Worm (Caenorhabditis elegans) whole organism, late embryonic: Measurements from ENCODE around the gene srv-1.
A peak's percentile ranks its signal among the peaks of the same experiment; 100 is the strongest.

Experiments
- C08G9.2 ChIP-seq: sonication (generic microtip); optimal IDR thresholded peaks from 2 replicates; lab custom pipeline; 2016; ENCODE audit warnings: mild to moderate bottlenecking, missing genetic modification characterization, moderate library complexity, missing compliant biosample characterization
- C38D4.7 ChIP-seq: fragments of 200-800 bp; sonication (Bioruptor generic); optimal IDR thresholded peaks from 2 replicates; lab custom pipeline; 2018; ENCODE audit warnings: mild to moderate bottlenecking, missing genetic modification characterization, moderate library complexity, missing compliant biosample characterization
- F13H6.1 ChIP-seq: sonication (generic microtip); optimal IDR thresholded peaks from 2 replicates; lab custom pipeline; 2016; ENCODE audit warnings: missing genetic modification characterization, missing compliant biosample characterization
- K02D7.2 ChIP-seq: sonication (generic microtip); optimal IDR thresholded peaks from 2 replicates; lab custom pipeline; 2017; ENCODE audit warnings: mild to moderate bottlenecking, missing genetic modification characterization, missing compliant biosample characterization
- T23F11.4 ChIP-seq: fragments of 200-800 bp; sonication (Bioruptor generic); optimal IDR thresholded peaks from 2 replicates; lab custom pipeline; 2018; ENCODE audit warnings: mild to moderate bottlenecking, missing genetic modification characterization, missing compliant biosample characterization
- ceh-14 ChIP-seq: sonication (generic microtip); optimal IDR thresholded peaks from 2 replicates; lab custom pipeline; 2016; ENCODE audit warnings: missing genotype, missing genetic modification characterization, missing compliant biosample characterization
- ceh-18 ChIP-seq: sonication (generic microtip); optimal IDR thresholded peaks from 2 replicates; lab custom pipeline; 2016; ENCODE audit warnings: missing genetic modification characterization, missing compliant biosample characterization
- ceh-19 ChIP-seq: fragments of 200-800 bp; sonication (Bioruptor generic); optimal IDR thresholded peaks from 2 replicates; lab custom pipeline; 2018; ENCODE audit warnings: mild to moderate bottlenecking, missing genetic modification characterization, missing compliant biosample characterization
- ceh-2 ChIP-seq: sonication (generic microtip); optimal IDR thresholded peaks from 2 replicates; lab custom pipeline; 2016; ENCODE audit warnings: missing genotype, missing genetic modification characterization, missing compliant biosample characterization
- ceh-22 ChIP-seq: sonication (generic microtip); optimal IDR thresholded peaks from 2 replicates; lab custom pipeline; 2017; ENCODE audit warnings: missing biosample characterization, missing genetic modification characterization
- ceh-30 ChIP-seq: fragments of 150-350 bp; optimal IDR thresholded peaks from 2 replicates; lab custom pipeline; 2014; ENCODE audit warnings: missing biosample characterization, missing genetic modification characterization
- ceh-31 ChIP-seq: sonication (generic microtip); optimal IDR thresholded peaks from 2 replicates; lab custom pipeline; 2016; ENCODE audit warnings: missing genetic modification characterization, missing compliant biosample characterization
- ceh-34 ChIP-seq: sonication (generic microtip); optimal IDR thresholded peaks from 2 replicates; lab custom pipeline; 2016; ENCODE audit warnings: mild to moderate bottlenecking, missing genetic modification characterization, missing compliant biosample characterization
- ceh-48 ChIP-seq: sonication (generic microtip); optimal IDR thresholded peaks from 2 replicates; lab custom pipeline; 2016; ENCODE audit warnings: missing genetic modification characterization, inconsistent platforms, missing compliant biosample characterization
- dve-1 ChIP-seq: sonication (generic microtip); optimal IDR thresholded peaks from 2 replicates; lab custom pipeline; 2017; ENCODE audit warnings: antibody characterized with exemption, mild to moderate bottlenecking, missing genetic modification characterization, missing compliant biosample characterization
- elt-2 ChIP-seq: sonication (generic microtip); optimal IDR thresholded peaks from 2 replicates; lab custom pipeline; 2016; ENCODE audit warnings: missing genetic modification reagents, missing genetic modification characterization, missing compliant biosample characterization
- ets-4 ChIP-seq: sonication (generic microtip); optimal IDR thresholded peaks from 2 replicates; lab custom pipeline; 2016; ENCODE audit warnings: missing genetic modification characterization, missing compliant biosample characterization
- eyg-1 ChIP-seq: sonication (generic microtip); optimal IDR thresholded peaks from 2 replicates; lab custom pipeline; 2016; ENCODE audit warnings: missing genotype, missing genetic modification characterization, missing compliant biosample characterization
- fkh-10 ChIP-seq: fragments of 150-350 bp; optimal IDR thresholded peaks from 2 replicates; lab custom pipeline; 2014; ENCODE audit warnings: missing biosample characterization, missing genetic modification reagents, missing genetic modification characterization
- gmeb-2 ChIP-seq: sonication (generic microtip); optimal IDR thresholded peaks from 2 replicates; lab custom pipeline; 2016; ENCODE audit warnings: missing genetic modification characterization, inconsistent platforms, missing compliant biosample characterization
- hlh-13 ChIP-seq: fragments of 200-800 bp; sonication (Bioruptor generic); optimal IDR thresholded peaks from 2 replicates; lab custom pipeline; 2018; ENCODE audit warnings: mild to moderate bottlenecking, missing genetic modification characterization, missing compliant biosample characterization
- hlh-30 ChIP-seq: sonication (generic microtip); optimal IDR thresholded peaks from 2 replicates; lab custom pipeline; 2017; ENCODE audit warnings: antibody characterized with exemption, missing genetic modification characterization, missing compliant biosample characterization; ENCODE audit not compliant: insufficient read depth
- hlh-6 ChIP-seq: sonication (generic microtip); optimal IDR thresholded peaks from 2 replicates; lab custom pipeline; 2016; ENCODE audit warnings: missing genotype, missing genetic modification characterization, missing compliant biosample characterization
- mec-3 ChIP-seq: sonication (generic microtip); optimal IDR thresholded peaks from 2 replicates; lab custom pipeline; 2016; ENCODE audit warnings: borderline replicate concordance, missing genetic modification characterization, missing compliant biosample characterization
- nfya-1 ChIP-seq: sonication (generic microtip); optimal IDR thresholded peaks from 2 replicates; lab custom pipeline; 2017; ENCODE audit warnings: missing genetic modification characterization, mild to moderate bottlenecking, missing compliant biosample characterization, antibody characterized with exemption, moderate library complexity
- npax-4 ChIP-seq: sonication (generic microtip); optimal IDR thresholded peaks from 2 replicates; lab custom pipeline; 2016; ENCODE audit warnings: missing genetic modification characterization, missing compliant biosample characterization
- pag-3 ChIP-seq: sonication (generic microtip); optimal IDR thresholded peaks from 2 replicates; lab custom pipeline; 2016; ENCODE audit warnings: missing compliant biosample characterization, missing genetic modification characterization, borderline replicate concordance
- pat-9 ChIP-seq: fragments of 200-800 bp; sonication (Bioruptor generic); optimal IDR thresholded peaks from 2 replicates; lab custom pipeline; 2018; ENCODE audit warnings: mild to moderate bottlenecking, missing genetic modification characterization, moderate library complexity, missing compliant biosample characterization
- pha-4 ChIP-seq: fragments of 150-350 bp; optimal IDR thresholded peaks from 2 replicates; lab custom pipeline; 2018; ENCODE audit warnings: missing biosample characterization, missing genetic modification reagents, missing genetic modification characterization
- pros-1 ChIP-seq: fragments of 150-350 bp; optimal IDR thresholded peaks from 2 replicates; lab custom pipeline; 2014; ENCODE audit warnings: missing biosample characterization, missing genetic modification reagents, missing genetic modification characterization
- ref-2 ChIP-seq: sonication (generic microtip); optimal IDR thresholded peaks from 2 replicates; lab custom pipeline; 2016; ENCODE audit warnings: missing genetic modification characterization, missing compliant biosample characterization
- rnt-1 ChIP-seq: sonication (generic microtip); optimal IDR thresholded peaks from 2 replicates; lab custom pipeline; 2016; ENCODE audit warnings: missing genetic modification characterization, missing compliant biosample characterization
- sox-2 ChIP-seq: fragments of 200-800 bp; sonication (Bioruptor generic); IDR thresholded peaks from 2 replicates; pipeline ENCODE4 v1.3.6; 2022; ENCODE audit warnings: missing genetic modification reagents, missing genetic modification characterization, missing compliant biosample characterization
- sox-4 ChIP-seq: sonication (generic microtip); optimal IDR thresholded peaks from 2 replicates; lab custom pipeline; 2017; ENCODE audit warnings: mild to moderate bottlenecking, missing genetic modification characterization, inconsistent platforms, missing compliant biosample characterization
- syd-9 ChIP-seq: sonication (generic microtip); optimal IDR thresholded peaks from 2 replicates; lab custom pipeline; 2016; ENCODE audit warnings: mild to moderate bottlenecking, missing genetic modification characterization, moderate library complexity, missing compliant biosample characterization
- tbx-2 ChIP-seq: sonication (generic microtip); optimal IDR thresholded peaks from 2 replicates; lab custom pipeline; 2016; ENCODE audit warnings: missing genetic modification characterization, missing compliant biosample characterization
- tbx-7 ChIP-seq: sonication (generic microtip); optimal IDR thresholded peaks from 2 replicates; lab custom pipeline; 2016; ENCODE audit warnings: missing genotype, missing genetic modification characterization, missing compliant biosample characterization
- ttx-3 ChIP-seq: sonication (generic microtip); optimal IDR thresholded peaks from 2 replicates; lab custom pipeline; 2016; ENCODE audit warnings: missing genetic modification reagents, missing genetic modification characterization, missing compliant biosample characterization
- unc-3 ChIP-seq, 2 experiments: fragments of 200-800 bp in 1 of 2; sonication (Bioruptor generic) in 1 of 2; sonication (generic microtip) in 1 of 2; conservative IDR thresholded peaks in 1 of 2; optimal IDR thresholded peaks in 1 of 2; 2 replicates each; pipeline versions ENCODE4 v1.3.6 to Lab custom; 2016 to 2022; ENCODE audit warnings: missing compliant biosample characterization in 2 of 2, missing genetic modification characterization in 2 of 2, missing genetic modification reagents in 1 of 2
- unc-42 ChIP-seq: sonication (generic microtip); optimal IDR thresholded peaks from 2 replicates; lab custom pipeline; 2016; ENCODE audit warnings: missing genotype, missing genetic modification characterization, missing compliant biosample characterization
- unc-55 ChIP-seq: sonication (generic microtip); optimal IDR thresholded peaks from 2 replicates; lab custom pipeline; 2017; ENCODE audit warnings: missing biosample characterization, missing genetic modification reagents, missing genetic modification characterization
- ztf-16 ChIP-seq: sonication (generic microtip); optimal IDR thresholded peaks from 2 replicates; lab custom pipeline; 2017; ENCODE audit warnings: missing genetic modification characterization, missing compliant biosample characterization

Gene srv-1

DNA sequence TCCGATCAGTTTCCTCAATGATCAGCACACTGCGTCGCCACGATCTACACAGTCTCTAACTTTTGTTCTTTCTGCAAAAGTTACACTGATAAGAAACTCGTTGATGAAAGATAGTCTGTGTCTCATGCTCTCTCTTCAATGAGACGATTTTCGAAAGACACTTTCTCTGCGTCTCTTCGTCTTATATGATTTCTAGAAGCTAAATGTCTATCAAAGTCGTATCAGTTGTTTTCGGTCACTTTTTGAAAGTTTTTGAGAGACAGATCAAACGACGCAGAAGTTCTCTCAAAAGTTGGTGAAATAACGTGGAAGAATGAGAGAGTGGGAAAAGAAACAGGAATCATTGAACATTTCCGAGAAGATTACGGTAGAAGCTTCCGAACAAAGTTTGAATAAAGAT, 45.0 kb downstream of the srv-1 start:
- TF ChIP-seq ets-4 (tag; lab: Kevin White, UChicago) (no peak), ceh-18 (tag; lab: Kevin White, UChicago) (peak; percentile 57), elt-2 (tag; lab: Kevin White, UChicago) (peak; percentile 68), ceh-31 (tag; lab: Kevin White, UChicago) (no peak), nfya-1 (tag; lab: Kevin White, UChicago) (peak; percentile 19), unc-55 (peak; percentile 44)

DNA sequence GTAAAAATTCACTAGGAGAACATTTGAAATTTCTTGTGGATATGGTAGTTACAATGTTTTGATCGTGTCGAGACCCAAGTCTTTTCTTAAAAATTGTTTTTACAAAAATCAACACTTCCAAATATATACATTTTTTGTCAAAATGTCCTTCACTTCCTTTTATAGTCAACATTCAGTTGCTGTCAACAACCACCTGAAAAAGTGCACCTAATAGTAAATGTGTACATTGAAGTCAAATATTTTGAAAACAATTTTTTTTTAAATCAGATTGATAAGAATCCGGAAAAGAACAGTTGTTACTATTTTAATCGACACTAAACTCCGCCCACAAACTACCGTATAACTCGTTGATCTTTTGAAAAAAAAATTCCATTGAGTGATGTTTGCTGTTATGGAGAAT, 45.5 kb downstream of the srv-1 start:
- TF ChIP-seq hlh-13 (no peak), npax-4 (tag; lab: Kevin White, UChicago) (no peak), T23F11.4 (GFP tag; lab: Kevin White, UChicago) (no peak), ceh-31 (tag; lab: Kevin White, UChicago) (no peak), pag-3 (tag; lab: Kevin White, UChicago) (no peak), ceh-14 (tag; lab: Kevin White, UChicago) (no peak)

DNA sequence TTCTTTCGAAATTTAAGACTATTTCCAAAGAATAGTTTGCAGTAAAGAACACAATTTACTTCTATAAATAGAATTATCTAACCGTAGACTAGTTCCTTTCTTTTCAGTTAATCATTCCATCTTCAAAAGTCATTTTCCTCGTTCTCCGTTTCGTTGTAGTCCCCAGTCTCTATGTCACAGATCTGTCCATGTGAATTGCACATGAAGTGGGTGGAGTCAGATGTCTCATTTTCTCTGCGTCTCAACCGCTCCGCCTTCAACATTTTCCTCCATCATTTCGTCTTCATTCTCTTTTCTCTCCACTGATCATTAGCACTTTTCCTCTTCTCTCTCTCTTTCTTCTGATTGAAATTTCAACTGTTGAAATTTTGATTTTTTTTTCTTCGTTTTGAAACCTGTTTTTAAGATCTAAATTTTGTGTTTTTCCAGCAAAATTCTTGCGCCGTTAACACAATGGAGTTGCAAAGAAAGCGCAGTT, 47.4 kb downstream of the srv-1 start, which contains the start of gene T07E3.4:
Gene T07E3.4 (plus strand): TSS at position 428 of the 478 bp plus-strand sequence.
- peak; percentile 28 for TF ChIP-seq ceh-18 (tag; lab: Kevin White, UChicago)
- no peak for TF ChIP-seq sox-2 (GFP tag; lab: Robert Waterston, UW)
- no peak for TF ChIP-seq npax-4 (tag; lab: Kevin White, UChicago)
- TF ChIP-seq hlh-13, result no peak
- no peak for TF ChIP-seq ref-2
- no peak for TF ChIP-seq pat-9 (tag; lab: Kevin White, UChicago)
- no peak for TF ChIP-seq T23F11.4 (GFP tag; lab: Kevin White, UChicago)
- no peak for TF ChIP-seq ceh-22 (tag; lab: Kevin White, UChicago)
- TF ChIP-seq C08G9.2, result no peak
- no peak for TF ChIP-seq eyg-1 (tag; lab: Kevin White, UChicago)
- no peak for TF ChIP-seq gmeb-2 (tag; lab: Kevin White, UChicago)
- no peak for TF ChIP-seq C38D4.7 (GFP tag; lab: Kevin White, UChicago)
- no peak for TF ChIP-seq pros-1
- TF ChIP-seq unc-42 (tag; lab: Kevin White, UChicago), result peak; percentile 35
- no peak for TF ChIP-seq mec-3 (tag; lab: Kevin White, UChicago)
- TF ChIP-seq ceh-2, result no peak
- no peak for TF ChIP-seq ztf-16 (tag; lab: Kevin White, UChicago)
- no peak for TF ChIP-seq pha-4 (tag; lab: Kevin White, UChicago)
- TF ChIP-seq dve-1 (tag; lab: Kevin White, UChicago), result peak; percentile 24
- TF ChIP-seq ets-4 (tag; lab: Kevin White, UChicago), result no peak
- peak; percentile 77 for TF ChIP-seq unc-55
- TF ChIP-seq nfya-1 (tag; lab: Kevin White, UChicago), result peak; percentile 38
- no peak for TF ChIP-seq syd-9
- TF ChIP-seq rnt-1 (tag; lab: Kevin White, UChicago), result no peak
- TF ChIP-seq unc-3 (GFP tag; conservative IDR thresholded peaks at IDR 0.05; lab: Robert Waterston, UW), result no peak
- no peak for TF ChIP-seq unc-3 (tag; optimal IDR thresholded peaks at IDR 0.05; lab: Kevin White, UChicago)
- no peak for TF ChIP-seq ceh-34
- no peak for TF ChIP-seq elt-2 (tag; lab: Kevin White, UChicago)
- no peak for TF ChIP-seq ceh-19 (GFP tag; lab: Kevin White, UChicago)

DNA sequence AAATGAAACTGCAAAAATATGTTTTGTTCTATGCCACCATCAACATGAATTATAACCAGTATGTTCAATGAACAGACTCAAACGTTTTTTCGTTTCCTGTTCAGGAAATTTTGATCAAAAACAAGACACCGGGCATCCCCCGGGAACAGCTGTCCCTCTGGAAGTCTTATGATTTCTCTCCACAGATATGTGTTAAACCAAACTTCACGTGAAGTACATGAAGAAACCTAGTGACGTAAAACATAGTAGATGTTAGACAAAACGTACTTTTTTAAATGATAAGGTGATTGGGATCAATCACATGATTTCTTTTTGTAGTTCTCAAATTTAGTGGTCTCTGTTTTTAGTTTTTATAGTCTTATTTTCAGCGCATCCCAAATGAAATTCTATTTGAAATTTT, 48.3 kb downstream of the srv-1 start:
- TF ChIP-seq ceh-30 (no peak), fkh-10 (GFP tag; lab: Kevin White, UChicago) (no peak), rnt-1 (tag; lab: Kevin White, UChicago) (no peak), ttx-3 (no peak), ceh-19 (GFP tag; lab: Kevin White, UChicago) (no peak), tbx-7 (tag; lab: Kevin White, UChicago) (no peak), tbx-2 (tag; lab: Kevin White, UChicago) (no peak), F13H6.1 (no peak), eyg-1 (tag; lab: Kevin White, UChicago) (no peak), ztf-16 (tag; lab: Kevin White, UChicago) (no peak), sox-4 (no peak), ceh-48 (no peak), K02D7.2 (tag; lab: Kevin White, UChicago) (no peak), syd-9 (no peak), unc-3 (GFP tag; conservative IDR thresholded peaks at IDR 0.05; lab: Robert Waterston, UW) (no peak), unc-3 (tag; optimal IDR thresholded peaks at IDR 0.05; lab: Kevin White, UChicago) (no peak), hlh-30 (tag; lab: Kevin White, UChicago) (no peak), hlh-6 (tag; lab: Kevin White, UChicago) (no peak)
